Fruit fly (Drosophila melanogaster): ENCODE measurements around the gene CG5347.

CG5347 gene

DNA sequence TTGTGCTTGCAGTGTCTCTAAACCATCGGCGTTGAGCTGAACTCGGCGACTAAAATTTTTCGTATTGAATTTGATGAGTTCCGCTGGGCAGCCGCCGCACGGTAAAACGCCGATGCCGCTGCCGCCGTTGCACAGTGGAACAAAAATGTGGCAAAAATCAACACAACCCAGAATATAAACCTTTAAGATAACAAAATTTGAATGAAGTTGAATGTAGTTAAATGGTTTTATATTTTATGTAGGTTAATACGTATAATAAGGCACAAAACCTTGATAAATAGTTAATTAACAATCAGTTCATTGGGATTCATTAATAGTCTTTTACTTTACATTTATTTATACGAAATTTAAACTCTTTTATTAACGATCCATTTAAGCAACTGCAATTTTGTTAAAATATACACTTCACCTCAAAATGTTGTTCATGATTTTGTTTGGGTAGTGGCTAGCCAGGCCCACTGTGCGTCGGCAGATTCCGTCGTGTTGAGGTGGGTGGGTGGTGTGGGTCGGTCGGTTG is 10.8 kb upstream of the CG5347 start, which contains the start of gene CG15890 (continued):
- TF ChIP-seq al (GFP tag; IDR thresholded peaks at IDR 0.05) (peak; percentile 15; the same call in 1 of the 2 replicates), MESR4 (GFP tag; optimal IDR thresholded peaks at IDR 0.05) (no peak), Dp (GFP tag; optimal IDR thresholded peaks at IDR 0.05) (no peak), CHES-1-like (GFP tag; optimal IDR thresholded peaks at IDR 0.05) (no peak), lov (optimal IDR thresholded peaks at IDR 0.05) (no peak), lov (GFP tag; IDR thresholded peaks at IDR 0.05) (no peak), HHEX (GFP tag; optimal IDR thresholded peaks at IDR 0.05) (peak; percentile 69), unpg (GFP tag; optimal IDR thresholded peaks at IDR 0.05) (peak; percentile 47), nerfin-1 (tag; optimal IDR thresholded peaks at IDR 0.05) (peak; percentile 45), CG9215 (GFP tag; IDR thresholded peaks at IDR 0.05) (peak; percentile 27; the same call in 1 of the 2 replicates), CG8924 (tag; optimal IDR thresholded peaks at IDR 0.05) (peak; percentile 75), Rfx (GFP tag; IDR thresholded peaks at IDR 0.05) (no peak), scrt (GFP tag; optimal IDR thresholded peaks at IDR 0.05) (peak; percentile 2), CG11456 (GFP tag; IDR thresholded peaks at IDR 0.05) (no peak), phol (tag; optimal IDR thresholded peaks at IDR 0.05) (peak; percentile 77), H2.0 (GFP tag; IDR thresholded peaks at IDR 0.05) (no peak), danr (GFP tag; IDR thresholded peaks at IDR 0.05) (no peak)

- TF ChIP-seq sqz (GFP tag; optimal IDR thresholded peaks at IDR 0.05) (no peak), exex (tag; optimal IDR thresholded peaks at IDR 0.05) (no peak), CG13123 (GFP tag; optimal IDR thresholded peaks at IDR 0.05) (no peak), nerfin-1 (tag; optimal IDR thresholded peaks at IDR 0.05) (no peak), Elba2 (GFP tag; optimal IDR thresholded peaks at IDR 0.05) (no peak), CHES-1-like (GFP tag; optimal IDR thresholded peaks at IDR 0.05) (no peak), CG1792 (GFP tag; optimal IDR thresholded peaks at IDR 0.05) (no peak), ase (GFP tag; IDR thresholded peaks at IDR 0.05) (no peak), peb (GFP tag; IDR thresholded peaks at IDR 0.05) (no peak), mirr (GFP tag; optimal IDR thresholded peaks at IDR 0.05) (no peak), pan (optimal IDR thresholded peaks at IDR 0.05) (no peak), pan (GFP tag; optimal IDR thresholded peaks at IDR 0.05 in 1 of 2, IDR thresholded peaks at IDR 0.05 in 1 of 2) (no peak), CG6272 (GFP tag; IDR thresholded peaks at IDR 0.05) (no peak), CG2199 (GFP tag; IDR thresholded peaks at IDR 0.05) (no peak), sens (GFP tag) (no peak), Spps (tag; optimal IDR thresholded peaks at IDR 0.05) (no peak), caup (GFP tag; optimal IDR thresholded peaks at IDR 0.05; ENCODE audit: severe bottlenecking) (no peak), CG6813 (GFP tag; optimal IDR thresholded peaks at IDR 0.05) (no peak), slp2 (GFP tag; optimal IDR thresholded peaks at IDR 0.05) (no peak), CG10462 (GFP tag; optimal IDR thresholded peaks at IDR 0.05) (no peak)
Measured at dm6 chrX:14775008-14775407, 1.6 kb upstream of the CG5347 start, which contains the start of gene CG5334. Gene CG5334, plus strand, starts transcription at chrX:14775308.

- peak; percentile 64 for TF ChIP-seq grn (GFP tag; optimal IDR thresholded peaks at IDR 0.05)
- no peak for TF ChIP-seq pfk (GFP tag; optimal IDR thresholded peaks at IDR 0.05)
- TF ChIP-seq D19B (GFP tag; optimal IDR thresholded peaks at IDR 0.05): peak; percentile 82
- no peak for TF ChIP-seq HmgD (GFP tag; optimal IDR thresholded peaks at IDR 0.05)
- TF ChIP-seq CG16813 (GFP tag; IDR thresholded peaks at IDR 0.05; ENCODE audit: partially characterized antibody): peak; percentile 41; the same call in 1 of the 3 replicates
- TF ChIP-seq cwo (GFP tag; optimal IDR thresholded peaks at IDR 0.05): peak; percentile 38
- TF ChIP-seq CG14860 (GFP tag; IDR thresholded peaks at IDR 0.05; ENCODE audit: partially characterized antibody): peak; percentile 19; the same call in 1 of the 3 replicates
- no peak for TF ChIP-seq gro (GFP tag; optimal IDR thresholded peaks at IDR 0.05)
- TF ChIP-seq ato (GFP tag; IDR thresholded peaks at IDR 0.05; ENCODE audit: partially characterized antibody): no peak
- TF ChIP-seq lilli (GFP tag; optimal IDR thresholded peaks at IDR 0.05): no peak
- no peak for TF ChIP-seq CG7987 (GFP tag; optimal IDR thresholded peaks at IDR 0.05)
- no peak for TF ChIP-seq CG13624 (GFP tag; optimal IDR thresholded peaks at IDR 0.05)
- TF ChIP-seq Kr (GFP tag; optimal IDR thresholded peaks at IDR 0.05): no peak
- TF ChIP-seq Scr (GFP tag; IDR thresholded peaks at IDR 0.05; ENCODE audit: partially characterized antibody): 0 out of 2 replicates have a peak, but pooled peaks have one; percentile 10
- TF ChIP-seq Ets97D (GFP tag; optimal IDR thresholded peaks at IDR 0.05): no peak
Measured at dm6 chrX:14784002-14784568, 7.5 kb downstream of the CG5347 start, which contains the start of gene Ag5r2. Gene Ag5r2, minus strand, starts transcription at chrX:14784052.
